Worm (Caenorhabditis elegans) whole organism, L3 larva: ENCODE data around the gene F38H4.5.

Experiments
- R02D3.7 ChIP-seq: fragments of 150-350 bp; optimal IDR thresholded peaks from 2 replicates; lab custom pipeline; 2014; ENCODE audit warnings: missing biosample characterization, missing genetic modification characterization
- aly-2 ChIP-seq: fragments of 150-350 bp; optimal IDR thresholded peaks from 2 replicates; lab custom pipeline; 2014; ENCODE audit warnings: missing biosample characterization, missing genetic modification characterization
- ama-1 ChIP-seq: fragments of 150-350 bp; optimal IDR thresholded peaks from 2 replicates; lab custom pipeline; 2018
- lin-39 ChIP-seq: fragments of 150-350 bp; optimal IDR thresholded peaks from 2 replicates; lab custom pipeline; 2018; ENCODE audit warnings: missing biosample characterization, missing genetic modification reagents, missing genetic modification characterization
- pqm-1 ChIP-seq: fragments of 150-350 bp; optimal IDR thresholded peaks from 2 replicates; lab custom pipeline; 2017; ENCODE audit warnings: missing biosample characterization, missing genetic modification characterization, inconsistent platforms
- ztf-11 ChIP-seq: fragments of 150-350 bp; optimal IDR thresholded peaks from 2 replicates; lab custom pipeline; 2014; ENCODE audit warnings: missing biosample characterization, missing genetic modification characterization

- TF ChIP-seq ama-1 = peak; percentile 76
- peak; percentile 77 for TF ChIP-seq lin-39 (tag; lab: Kevin White, UChicago)
- TF ChIP-seq R02D3.7 = no peak
- no peak for TF ChIP-seq aly-2 (tag; lab: Kevin White, UChicago)
- TF ChIP-seq pqm-1 = no peak
- no peak for TF ChIP-seq ztf-11
These were observed 5.2 kb downstream of the F38H4.5 start for ce11 chrIV:11857159-11857565.
